Fruit fly (Drosophila melanogaster): ENCODE measurements around the gene toy.

toy gene

dm6 chr4:976569-976968 lies 13.0 kb upstream of the toy start:
- TF ChIP-seq Myc (optimal IDR thresholded peaks at IDR 0.05) (no peak), psq (optimal IDR thresholded peaks at IDR 0.05) (no peak), insv (optimal IDR thresholded peaks at IDR 0.05) (no peak), h (optimal IDR thresholded peaks at IDR 0.05) (no peak), ttk (optimal IDR thresholded peaks at IDR 0.05) (no peak), Sin3A (optimal IDR thresholded peaks at IDR 0.05) (no peak)

dm6 chr4:978439-978911 lies 11.1 kb upstream of the toy start, which contains the start of gene fuss:
Gene fuss (minus strand): TSS chr4:978489.
- TF ChIP-seq insv (optimal IDR thresholded peaks at IDR 0.05) = no peak
- no peak for TF ChIP-seq Sin3A (optimal IDR thresholded peaks at IDR 0.05)
- TF ChIP-seq psq (optimal IDR thresholded peaks at IDR 0.05) = no peak
- no peak for TF ChIP-seq h (optimal IDR thresholded peaks at IDR 0.05)

DNA sequence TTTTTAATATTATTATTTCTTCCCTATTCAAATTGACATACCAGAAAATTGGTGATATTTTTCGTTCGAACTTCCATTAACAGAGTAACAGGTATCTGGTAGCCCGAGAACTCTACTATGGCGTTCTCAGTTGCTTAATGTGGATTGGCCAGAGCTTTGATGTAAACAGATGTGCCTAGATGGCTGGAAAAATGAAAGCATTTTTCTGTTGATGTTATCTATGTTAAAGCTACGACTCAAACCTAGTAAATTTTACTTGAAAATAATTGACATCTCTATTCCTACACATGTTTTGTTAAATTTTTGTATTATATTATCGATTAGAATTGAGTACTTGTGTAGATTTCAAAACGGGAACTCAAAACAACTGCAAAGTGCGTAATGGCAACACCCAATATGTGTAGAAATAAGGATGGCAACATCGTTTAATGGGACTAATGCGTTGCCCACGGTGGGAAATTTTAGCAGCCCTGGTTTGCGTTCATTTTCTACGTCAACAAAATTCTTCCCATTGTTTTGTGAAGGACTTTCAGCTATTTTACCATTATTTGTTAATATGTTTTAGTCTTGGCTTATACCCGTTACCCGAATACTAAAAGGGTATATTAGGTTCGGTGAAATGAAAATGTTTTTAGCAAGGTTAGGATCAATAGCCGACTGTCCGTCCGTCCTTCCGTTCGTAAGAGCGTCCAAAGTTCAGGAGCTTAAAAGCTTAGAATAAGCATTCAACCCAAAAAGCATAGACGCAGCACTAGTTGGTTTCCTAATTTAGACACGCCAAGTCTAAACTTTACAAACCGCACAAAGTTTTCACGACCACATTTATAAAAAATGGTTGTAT lies 9.7 kb upstream of the toy start:
- TF ChIP-seq Sin3A (optimal IDR thresholded peaks at IDR 0.05) (no peak), h (optimal IDR thresholded peaks at IDR 0.05) (no peak), Myc (optimal IDR thresholded peaks at IDR 0.05) (no peak), psq (optimal IDR thresholded peaks at IDR 0.05) (no peak), ttk (optimal IDR thresholded peaks at IDR 0.05) (no peak), insv (optimal IDR thresholded peaks at IDR 0.05) (no peak)

DNA sequence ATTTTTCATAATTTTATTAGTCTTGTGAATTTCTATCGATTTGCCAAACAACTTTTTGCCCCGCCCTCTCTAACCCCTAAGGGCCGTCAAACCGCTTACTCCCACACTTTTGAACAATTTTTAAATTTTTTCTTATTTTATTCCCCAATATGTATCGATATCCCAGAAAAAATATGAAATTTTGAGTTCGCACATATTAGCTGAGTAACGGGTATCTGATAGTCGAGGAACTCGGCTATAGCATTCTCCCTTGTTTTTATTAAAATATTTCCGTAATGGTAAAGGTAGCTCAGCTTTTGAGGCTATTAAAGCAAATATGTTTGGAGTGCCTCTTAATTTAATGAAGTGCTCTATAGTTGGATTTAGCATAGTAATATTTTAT lies 9.1 kb upstream of the toy start:
- TF ChIP-seq Sin3A (optimal IDR thresholded peaks at IDR 0.05) (no peak), psq (optimal IDR thresholded peaks at IDR 0.05) (no peak), Myc (optimal IDR thresholded peaks at IDR 0.05) (no peak), insv (optimal IDR thresholded peaks at IDR 0.05) (no peak), h (optimal IDR thresholded peaks at IDR 0.05) (no peak), ttk (optimal IDR thresholded peaks at IDR 0.05) (no peak)

- no peak for TF ChIP-seq insv (optimal IDR thresholded peaks at IDR 0.05)
- no peak for TF ChIP-seq h (optimal IDR thresholded peaks at IDR 0.05)
- no peak for TF ChIP-seq ttk (optimal IDR thresholded peaks at IDR 0.05)
- TF ChIP-seq psq (optimal IDR thresholded peaks at IDR 0.05) = no peak
- no peak for TF ChIP-seq Sin3A (optimal IDR thresholded peaks at IDR 0.05)
- no peak for TF ChIP-seq Myc (optimal IDR thresholded peaks at IDR 0.05)
Observed at dm6 chr4:981157-981556, 8.4 kb upstream of the toy start.

- no peak for TF ChIP-seq insv (optimal IDR thresholded peaks at IDR 0.05)
Observed at dm6 chr4:982791-983407, 6.6 kb upstream of the toy start.

DNA sequence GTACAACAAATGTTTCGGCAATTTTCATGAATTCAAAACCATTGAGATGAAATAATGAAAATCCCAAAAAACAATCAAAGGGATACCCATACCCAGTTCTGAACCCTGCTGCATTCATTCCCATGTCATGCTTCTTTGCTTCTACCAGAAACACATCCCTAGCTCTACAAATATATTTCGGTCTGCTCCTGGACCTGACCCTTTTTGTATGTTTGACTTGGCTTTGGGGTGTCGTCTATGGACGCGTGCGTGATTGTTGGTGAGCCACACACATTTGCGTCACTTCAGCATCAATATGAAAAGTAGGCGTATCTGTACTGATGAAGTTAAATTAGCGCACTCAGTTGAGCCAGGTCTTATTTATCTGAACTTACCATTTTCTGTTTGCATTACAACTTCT lies 4.8 kb upstream of the toy start:
- TF ChIP-seq ttk (optimal IDR thresholded peaks at IDR 0.05) (no peak), insv (optimal IDR thresholded peaks at IDR 0.05) (no peak), h (optimal IDR thresholded peaks at IDR 0.05) (no peak), Myc (optimal IDR thresholded peaks at IDR 0.05) (no peak), Sin3A (optimal IDR thresholded peaks at IDR 0.05) (no peak), psq (optimal IDR thresholded peaks at IDR 0.05) (no peak)

- no peak for TF ChIP-seq Sin3A (optimal IDR thresholded peaks at IDR 0.05)
- TF ChIP-seq psq (optimal IDR thresholded peaks at IDR 0.05) = no peak
- TF ChIP-seq Myc (optimal IDR thresholded peaks at IDR 0.05) = no peak
Observed at dm6 chr4:988379-988778, 1.1 kb upstream of the toy start.

DNA sequence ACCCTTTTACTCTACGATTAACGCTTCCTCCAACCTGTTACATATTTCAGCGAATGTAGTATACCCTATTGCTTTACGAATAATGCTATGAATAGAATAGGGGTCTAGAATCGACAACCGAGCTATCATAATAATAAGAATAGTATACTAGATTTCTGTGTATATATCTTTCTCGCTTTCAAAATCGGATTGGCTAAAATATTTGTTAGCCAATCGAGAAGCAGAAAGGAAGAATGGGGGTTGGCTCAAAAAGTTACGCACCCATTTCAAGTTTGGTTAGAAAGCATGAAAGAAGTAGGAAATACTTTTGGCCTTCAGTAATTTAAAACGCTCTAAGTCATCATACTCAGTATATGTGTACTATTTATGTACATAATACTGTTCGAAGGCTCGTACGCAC lies 6.4 kb downstream of the toy start:
- TF ChIP-seq Myc (optimal IDR thresholded peaks at IDR 0.05) (no peak), Sin3A (optimal IDR thresholded peaks at IDR 0.05) (no peak)

dm6 chr4:1008444-1008843 lies 18.9 kb downstream of the toy start:
- TF ChIP-seq insv (optimal IDR thresholded peaks at IDR 0.05) (no peak), Sin3A (optimal IDR thresholded peaks at IDR 0.05) (no peak), Myc (optimal IDR thresholded peaks at IDR 0.05) (no peak), ttk (optimal IDR thresholded peaks at IDR 0.05) (no peak), psq (optimal IDR thresholded peaks at IDR 0.05) (no peak), h (optimal IDR thresholded peaks at IDR 0.05) (no peak)

DNA sequence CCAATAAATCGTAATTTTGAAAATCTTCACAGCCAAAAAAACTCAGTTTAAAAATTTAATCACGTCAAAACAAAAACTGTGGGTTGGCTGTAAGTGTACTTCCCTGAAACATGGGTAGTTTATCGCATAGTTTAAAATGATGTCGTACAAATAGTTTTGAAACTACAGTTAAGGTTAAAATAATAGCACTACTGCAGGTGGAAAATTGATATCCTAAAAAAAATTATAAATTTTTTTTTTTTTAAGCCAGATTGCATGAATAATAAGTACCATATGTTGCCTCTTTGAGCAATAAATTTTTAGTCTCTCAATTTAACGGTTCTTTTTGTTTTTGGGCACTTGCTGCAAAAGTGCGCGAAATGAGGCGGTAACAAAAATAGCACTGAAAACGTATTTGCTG lies 35.6 kb downstream of the toy start:
- TF ChIP-seq Myc (optimal IDR thresholded peaks at IDR 0.05) (no peak), Sin3A (optimal IDR thresholded peaks at IDR 0.05) (no peak), insv (optimal IDR thresholded peaks at IDR 0.05) (no peak), h (optimal IDR thresholded peaks at IDR 0.05) (no peak), ttk (optimal IDR thresholded peaks at IDR 0.05) (no peak), psq (optimal IDR thresholded peaks at IDR 0.05) (no peak)

DNA sequence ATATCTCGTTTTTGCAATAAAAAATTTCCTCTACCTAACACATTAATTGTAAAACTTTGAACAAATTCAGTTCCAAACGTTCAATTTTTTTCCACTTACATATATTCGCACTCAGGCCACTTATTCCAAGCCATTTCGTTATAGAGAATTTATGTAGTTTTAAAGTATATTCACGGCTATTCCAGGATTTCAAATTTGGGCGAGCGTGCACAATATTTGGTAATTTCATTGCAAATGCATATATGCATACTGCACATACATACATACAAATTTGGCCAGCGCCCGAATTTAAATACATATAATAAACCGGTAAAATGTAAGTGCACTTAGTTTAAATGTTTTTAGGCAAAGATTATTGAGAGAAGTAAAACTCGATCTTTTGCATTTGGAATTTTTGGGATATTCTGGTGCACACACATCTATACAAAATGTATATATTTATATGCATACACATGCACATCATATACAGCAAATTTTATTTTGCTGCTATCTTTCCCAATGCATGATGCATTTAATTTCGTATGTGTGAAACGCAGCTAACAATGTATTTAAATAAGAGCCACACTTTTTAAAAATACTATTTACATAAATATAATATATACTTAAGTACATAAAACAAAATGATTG lies 36.7 kb downstream of the toy start:
- TF ChIP-seq ttk (optimal IDR thresholded peaks at IDR 0.05) (no peak), h (optimal IDR thresholded peaks at IDR 0.05) (no peak), Myc (optimal IDR thresholded peaks at IDR 0.05) (no peak), Sin3A (optimal IDR thresholded peaks at IDR 0.05) (no peak), psq (optimal IDR thresholded peaks at IDR 0.05) (no peak), insv (optimal IDR thresholded peaks at IDR 0.05) (no peak)
